Fruit fly (Drosophila melanogaster): ENCODE results near the gene Best1.

Best1 gene

dm6 chr3R:10212799-10213198, 42.5 kb upstream of the Best1 start, which contains the start of gene Timp (continued):
- TF ChIP-seq z (GFP tag; IDR thresholded peaks at IDR 0.05) (peak; percentile 97), sima (GFP tag; optimal IDR thresholded peaks at IDR 0.05) (no peak), CG11695 (GFP tag; IDR thresholded peaks at IDR 0.05) (no peak), Mrtf (GFP tag; IDR thresholded peaks at IDR 0.05) (no peak), grn (GFP tag; optimal IDR thresholded peaks at IDR 0.05) (no peak), gro (GFP tag; optimal IDR thresholded peaks at IDR 0.05) (no peak), CG13287 (GFP tag; IDR thresholded peaks at IDR 0.05; ENCODE audit: partially characterized antibody) (peak; percentile 9; the same call in 1 of the 2 replicates), CG8944 (GFP tag; optimal IDR thresholded peaks at IDR 0.05) (no peak), zen2 (GFP tag; IDR thresholded peaks at IDR 0.05; ENCODE audit: partially characterized antibody) (peak; percentile 25; the same call in 1 of the 3 replicates), nerfin-1 (tag; optimal IDR thresholded peaks at IDR 0.05) (no peak), CG12769 (tag; optimal IDR thresholded peaks at IDR 0.05) (peak; percentile 4), Ets65A (GFP tag) (no peak), onecut (GFP tag; IDR thresholded peaks at IDR 0.05) (peak; percentile 62), HLH4C (GFP tag; IDR thresholded peaks at IDR 0.05; ENCODE audit: partially characterized antibody) (no peak), chinmo (GFP tag; IDR thresholded peaks at IDR 0.05; ENCODE audit: partially characterized antibody) (peak; percentile 33; the same call in 1 of the 4 replicates), otp (GFP tag; IDR thresholded peaks at IDR 0.05) (no peak), CG9797 (GFP tag; optimal IDR thresholded peaks at IDR 0.05) (no peak), Bgb (GFP tag; IDR thresholded peaks at IDR 0.05; ENCODE audit: partially characterized antibody) (peak; percentile 46), D19A (tag; optimal IDR thresholded peaks at IDR 0.05) (no peak), CG2678 (tag; optimal IDR thresholded peaks at IDR 0.05) (no peak), CG7745 (tag; optimal IDR thresholded peaks at IDR 0.05) (no peak), CG11723 (GFP tag; optimal IDR thresholded peaks at IDR 0.05) (no peak), caup (GFP tag; optimal IDR thresholded peaks at IDR 0.05; ENCODE audit: severe bottlenecking) (no peak), Xbp1 (GFP tag; optimal IDR thresholded peaks at IDR 0.05) (no peak)

- TF ChIP-seq CG8388 (GFP tag; optimal IDR thresholded peaks at IDR 0.05), result no peak
- peak; percentile 16 for TF ChIP-seq Asciz (GFP tag; optimal IDR thresholded peaks at IDR 0.05)
- TF ChIP-seq ERR (GFP tag; optimal IDR thresholded peaks at IDR 0.05), result no peak
These were observed 36.5 kb upstream of the Best1 start for dm6 chr3R:10206740-10207139.

dm6 chr3R:10203554-10203953, 33.3 kb upstream of the Best1 start:
- no peak for TF ChIP-seq CG17802 (tag; optimal IDR thresholded peaks at IDR 0.05)
- TF ChIP-seq Optix (GFP tag; IDR thresholded peaks at IDR 0.05), result no peak
- TF ChIP-seq CG1832 (GFP tag; optimal IDR thresholded peaks at IDR 0.05), result no peak
- TF ChIP-seq CG2875 (GFP tag; optimal IDR thresholded peaks at IDR 0.05), result peak; percentile 44
- TF ChIP-seq CG1024 (GFP tag; IDR thresholded peaks at IDR 0.05), result no peak
- TF ChIP-seq kah (GFP tag; optimal IDR thresholded peaks at IDR 0.05), result peak; percentile 8
- no peak for TF ChIP-seq CG10321 (GFP tag; IDR thresholded peaks at IDR 0.05)
- TF ChIP-seq Antp (GFP tag; optimal IDR thresholded peaks at IDR 0.05), result no peak
- peak; percentile 12 for TF ChIP-seq HHEX (GFP tag; optimal IDR thresholded peaks at IDR 0.05)
- no peak for TF ChIP-seq da (GFP tag; optimal IDR thresholded peaks at IDR 0.05)
- TF ChIP-seq Oaz (GFP tag; IDR thresholded peaks at IDR 0.05), result no peak
- peak; percentile 33 for TF ChIP-seq CG10267 (tag; optimal IDR thresholded peaks at IDR 0.05)
- TF ChIP-seq Six4 (GFP tag; optimal IDR thresholded peaks at IDR 0.05), result no peak
- TF ChIP-seq PHDP (tag; optimal IDR thresholded peaks at IDR 0.05), result peak; percentile 49
- no peak; the same call in 2 of the 3 replicates for TF ChIP-seq ase (GFP tag; IDR thresholded peaks at IDR 0.05)
- TF ChIP-seq slbo (GFP tag; IDR thresholded peaks at IDR 0.05), result no peak
- TF ChIP-seq exex (tag; optimal IDR thresholded peaks at IDR 0.05), result no peak
- no peak for TF ChIP-seq H2.0 (GFP tag; IDR thresholded peaks at IDR 0.05)
- TF ChIP-seq nau (GFP tag; optimal IDR thresholded peaks at IDR 0.05), result no peak
- TF ChIP-seq Dref (GFP tag; IDR thresholded peaks at IDR 0.05), result no peak
- TF ChIP-seq yki (optimal IDR thresholded peaks at IDR 0.05), result no peak
- no peak for TF ChIP-seq D19A (tag; optimal IDR thresholded peaks at IDR 0.05)
- no peak for TF ChIP-seq sd (tag; optimal IDR thresholded peaks at IDR 0.05)
- TF ChIP-seq NC2β (GFP tag; optimal IDR thresholded peaks at IDR 0.05), result peak; percentile 21
